Fruit fly (Drosophila melanogaster): ENCODE measurements around the gene CG12268.

The CG12268 gene

dm6 chr3R:23915042-23915428 is 33.2 kb downstream of the CG12268 start (continued):
- TF ChIP-seq Aef1 (GFP tag; IDR thresholded peaks at IDR 0.05) (0 out of 3 replicates have a peak, but pooled peaks have one; percentile 24), CG11695 (GFP tag; IDR thresholded peaks at IDR 0.05) (0 out of 3 replicates have a peak, but pooled peaks have one; percentile 18), otp (GFP tag; IDR thresholded peaks at IDR 0.05) (0 out of 3 replicates have a peak, but pooled peaks have one; percentile 45), Hey (tag; optimal IDR thresholded peaks at IDR 0.05) (no peak), wor (GFP tag; IDR thresholded peaks at IDR 0.05) (0 out of 2 replicates have a peak, but pooled peaks have one; percentile 20), phol (tag; optimal IDR thresholded peaks at IDR 0.05) (peak; percentile 20), Med (GFP tag) (peak; percentile 66), CG4424 (GFP tag; optimal IDR thresholded peaks at IDR 0.05) (peak; percentile 41), CG16815 (GFP tag; optimal IDR thresholded peaks at IDR 0.05) (no peak), CG8281 (tag; optimal IDR thresholded peaks at IDR 0.05) (no peak), eve (GFP tag; optimal IDR thresholded peaks at IDR 0.05) (no peak), Asciz (GFP tag; optimal IDR thresholded peaks at IDR 0.05) (peak; percentile 21), CG6254 (GFP tag; optimal IDR thresholded peaks at IDR 0.05) (peak; percentile 2), CG8924 (tag; optimal IDR thresholded peaks at IDR 0.05) (peak; percentile 8), tio (GFP tag; optimal IDR thresholded peaks at IDR 0.05) (peak; percentile 27), CG13775 (GFP tag; optimal IDR thresholded peaks at IDR 0.05) (peak; percentile 16), bsh (GFP tag; optimal IDR thresholded peaks at IDR 0.05) (peak; percentile 38 to 66), CG8388 (GFP tag; optimal IDR thresholded peaks at IDR 0.05) (peak; percentile 4), lmd (GFP tag; IDR thresholded peaks at IDR 0.05) (peak; percentile 54), CG3281 (GFP tag; optimal IDR thresholded peaks at IDR 0.05) (peak; percentile 31), wdn (GFP tag; IDR thresholded peaks at IDR 0.05) (0 out of 2 replicates have a peak, but pooled peaks have one; percentile 37), E2f1 (GFP tag; IDR thresholded peaks at IDR 0.05) (peak; percentile 34; the same call in 1 of the 2 replicates), H2.0 (GFP tag; IDR thresholded peaks at IDR 0.05) (peak; percentile 51; the same call in 1 of the 2 replicates), nmo (GFP tag; optimal IDR thresholded peaks at IDR 0.05) (peak; percentile 11), seq (GFP tag; IDR thresholded peaks at IDR 0.05) (no peak), CG17568 (GFP tag; optimal IDR thresholded peaks at IDR 0.05) (no peak), bigmax (GFP tag; optimal IDR thresholded peaks at IDR 0.05) (no peak), Ssrp (tag; optimal IDR thresholded peaks at IDR 0.05) (peak; percentile 12), zfh1 (GFP tag; IDR thresholded peaks at IDR 0.05) (no peak), Sox102F (GFP tag; optimal IDR thresholded peaks at IDR 0.05) (peak; percentile 49), lilli (GFP tag; optimal IDR thresholded peaks at IDR 0.05) (peak; percentile 19), Drgx (GFP tag; IDR thresholded peaks at IDR 0.05) (peak; percentile 49), CG18599 (GFP tag; optimal IDR thresholded peaks at IDR 0.05) (peak; percentile 44), CG18262 (tag; optimal IDR thresholded peaks at IDR 0.05) (peak; percentile 5), Hr78 (GFP tag; optimal IDR thresholded peaks at IDR 0.05) (no peak), unpg (GFP tag; optimal IDR thresholded peaks at IDR 0.05) (peak; percentile 43), Xbp1 (GFP tag; optimal IDR thresholded peaks at IDR 0.05) (peak; percentile 26), pb (GFP tag; optimal IDR thresholded peaks at IDR 0.05) (no peak), CG12155 (GFP tag; optimal IDR thresholded peaks at IDR 0.05) (peak; percentile 3), row (GFP tag; IDR thresholded peaks at IDR 0.05) (peak; percentile 52; the same call in 2 of the 3 replicates), CG3847 (GFP tag; IDR thresholded peaks at IDR 0.05) (no peak), gem (tag; optimal IDR thresholded peaks at IDR 0.05) (peak; percentile 63), grau (tag; optimal IDR thresholded peaks at IDR 0.05) (peak; percentile 25), CG2120 (GFP tag; optimal IDR thresholded peaks at IDR 0.05) (peak; percentile 50), corto (GFP tag; optimal IDR thresholded peaks at IDR 0.05) (peak; percentile 91), az2 (GFP tag; optimal IDR thresholded peaks at IDR 0.05) (peak; percentile 9), Hr3 (GFP tag; optimal IDR thresholded peaks at IDR 0.05) (peak; percentile 33), nom (GFP tag; optimal IDR thresholded peaks at IDR 0.05) (peak; percentile 89), lbe (GFP tag; optimal IDR thresholded peaks at IDR 0.05) (peak; percentile 93), ems (GFP tag; optimal IDR thresholded peaks at IDR 0.05) (peak; percentile 29)

Data from whole organism, embryonic.